Worm (Caenorhabditis elegans) whole organism, L1 larva: Measurements from ENCODE around the gene Y45F3A.4.
A peak's percentile ranks its signal among the peaks of the same experiment; 100 is the strongest.

Source experiments
- aly-2 ChIP-seq: fragments of 150-350 bp; optimal IDR thresholded peaks from 2 replicates; lab custom pipeline; 2014; ENCODE audit warnings: missing biosample characterization, missing genetic modification characterization
- blmp-1 ChIP-seq: fragments of 150-350 bp; optimal IDR thresholded peaks from 2 replicates; lab custom pipeline; 2014; ENCODE audit warnings: missing biosample characterization, missing genetic modification characterization
- ceh-88 ChIP-seq: fragments of 200-800 bp; sonication (Bioruptor generic); IDR thresholded peaks from 2 replicates; pipeline ENCODE4 v1.3.6; 2022; ENCODE audit warnings: missing genetic modification characterization, missing compliant biosample characterization
- dsc-1 ChIP-seq: sonication (generic microtip); optimal IDR thresholded peaks from 2 replicates; lab custom pipeline; 2016; ENCODE audit warnings: mild to moderate bottlenecking, missing genetic modification characterization, missing compliant biosample characterization
- efl-1 ChIP-seq, 4 experiments: fragments of 150-350 bp; optimal IDR thresholded peaks in 3 of 4; peaks in 1 of 4; 1 replicate in 1 of 4; 2 replicates in 3 of 4; lab custom pipeline; 2014; ENCODE audit warnings: missing biosample characterization in 2 of 4, missing genetic modification characterization in 2 of 4, missing genetic modification reagents in 2 of 4
- egl-13 ChIP-seq: sonication (generic microtip); optimal IDR thresholded peaks from 2 replicates; lab custom pipeline; 2016; ENCODE audit warnings: missing genotype, missing genetic modification reagents, missing genetic modification characterization, missing compliant biosample characterization
- elt-2 ChIP-seq: sonication (generic microtip); optimal IDR thresholded peaks from 2 replicates; lab custom pipeline; 2016; ENCODE audit warnings: missing genetic modification characterization, mild to moderate bottlenecking, inconsistent platforms, missing compliant biosample characterization, missing genetic modification reagents
- elt-3 ChIP-seq, 6 experiments: fragments of 150-350 bp in 1 of 6; sonication (generic microtip); optimal IDR thresholded peaks; 2 replicates each; lab custom pipeline; 2017 to 2018; ENCODE audit warnings: missing biosample characterization in 6 of 6, missing genetic modification characterization in 6 of 6, inconsistent platforms in 1 of 6
- fkh-10 ChIP-seq: sonication (generic microtip); optimal IDR thresholded peaks from 2 replicates; lab custom pipeline; 2017; ENCODE audit warnings: missing biosample characterization, missing genetic modification reagents, missing genetic modification characterization
- fkh-4 ChIP-seq: sonication (generic microtip); optimal IDR thresholded peaks from 2 replicates; lab custom pipeline; 2016; ENCODE audit warnings: missing compliant biosample characterization, missing genetic modification characterization, borderline replicate concordance
- fos-1 ChIP-seq: fragments of 150-350 bp; optimal IDR thresholded peaks from 2 replicates; lab custom pipeline; 2014; ENCODE audit warnings: missing biosample characterization, missing genetic modification characterization
- hlh-4 ChIP-seq: sonication (generic microtip); optimal IDR thresholded peaks from 2 replicates; lab custom pipeline; 2016; ENCODE audit warnings: mild to moderate bottlenecking, missing genetic modification characterization, missing compliant biosample characterization
- hpl-2 ChIP-seq: fragments of 150-350 bp; optimal IDR thresholded peaks from 2 replicates; lab custom pipeline; 2014; ENCODE audit warnings: missing biosample characterization, missing genetic modification reagents, missing genetic modification characterization
- irx-1 ChIP-seq: sonication (generic microtip); optimal IDR thresholded peaks from 2 replicates; lab custom pipeline; 2016; ENCODE audit warnings: missing genetic modification characterization, missing compliant biosample characterization
- lin-39 ChIP-seq: fragments of 150-350 bp; optimal IDR thresholded peaks from 2 replicates; lab custom pipeline; 2014; ENCODE audit warnings: missing biosample characterization, missing genetic modification reagents, missing genetic modification characterization
- lir-3 ChIP-seq: sonication (generic microtip); optimal IDR thresholded peaks from 2 replicates; lab custom pipeline; 2016; ENCODE audit warnings: mild to moderate bottlenecking, missing genetic modification characterization, moderate library complexity, missing compliant biosample characterization; ENCODE audit not compliant: poor library complexity
- mab-9 ChIP-seq: fragments of 200-800 bp; sonication (Bioruptor generic); IDR thresholded peaks from 2 replicates; pipeline ENCODE4 v1.3.6; 2022; ENCODE audit warnings: missing genetic modification reagents, missing genetic modification characterization, missing compliant biosample characterization
- mdl-1 ChIP-seq, 2 experiments: fragments of 150-350 bp; optimal IDR thresholded peaks; 2 replicates each; lab custom pipeline; 2014 to 2017; ENCODE audit warnings: missing biosample characterization in 2 of 2, missing genetic modification characterization in 2 of 2, inconsistent platforms in 1 of 2
- nhr-12 ChIP-seq: sonication (generic microtip); optimal IDR thresholded peaks from 2 replicates; lab custom pipeline; 2017; ENCODE audit warnings: missing biosample characterization, missing genetic modification characterization
- nhr-19 ChIP-seq: fragments of 200-800 bp; sonication (Bioruptor generic); conservative IDR thresholded peaks from 2 replicates; pipeline ENCODE4 v1.3.6; 2022; ENCODE audit warnings: missing genetic modification characterization, missing compliant biosample characterization
- nhr-237 ChIP-seq: fragments of 150-350 bp; optimal IDR thresholded peaks from 2 replicates; lab custom pipeline; 2014; ENCODE audit warnings: missing biosample characterization, missing genetic modification characterization
- nhr-71 ChIP-seq: sonication (generic microtip); optimal IDR thresholded peaks from 2 replicates; lab custom pipeline; 2016; ENCODE audit warnings: mild to moderate bottlenecking, missing genetic modification characterization, moderate library complexity, missing compliant biosample characterization
- nhr-76 ChIP-seq: sonication (generic microtip); optimal IDR thresholded peaks from 2 replicates; lab custom pipeline; 2017; ENCODE audit warnings: missing biosample characterization, missing genetic modification characterization
- nhr-77 ChIP-seq: fragments of 150-350 bp; optimal IDR thresholded peaks from 2 replicates; lab custom pipeline; 2014; ENCODE audit warnings: missing biosample characterization, missing genetic modification characterization
- nhr-84 ChIP-seq: sonication (generic microtip); optimal IDR thresholded peaks from 2 replicates; lab custom pipeline; 2017; ENCODE audit warnings: missing biosample characterization, missing genetic modification characterization
- nhr-85 ChIP-seq: sonication (generic microtip); peaks from one replicate; lab custom pipeline; 2016; ENCODE audit warnings: missing genetic modification characterization, inconsistent platforms, missing compliant biosample characterization
- pqm-1 ChIP-seq: sonication (generic microtip); optimal IDR thresholded peaks from 3 replicates; lab custom pipeline; 2017; ENCODE audit warnings: missing biosample characterization, missing genetic modification characterization
- snu-23 ChIP-seq: sonication (generic microtip); optimal IDR thresholded peaks from 2 replicates; lab custom pipeline; 2016; ENCODE audit warnings: missing genetic modification characterization, missing compliant biosample characterization
- sox-4 ChIP-seq: sonication (generic microtip); optimal IDR thresholded peaks from 2 replicates; lab custom pipeline; 2016; ENCODE audit warnings: missing genetic modification characterization, missing compliant biosample characterization
- unc-98 ChIP-seq: fragments of 200-800 bp; sonication (Bioruptor generic); IDR thresholded peaks from 2 replicates; pipeline ENCODE4 v1.3.6; 2022; ENCODE audit warnings: missing genetic modification characterization, missing compliant biosample characterization
- vab-15 ChIP-seq: sonication (generic microtip); optimal IDR thresholded peaks from 2 replicates; lab custom pipeline; 2017; ENCODE audit warnings: missing genotype, mild to moderate bottlenecking, missing genetic modification characterization, missing compliant biosample characterization
- xbp-1 ChIP-seq: sonication (generic microtip); optimal IDR thresholded peaks from 2 replicates; lab custom pipeline; 2016; ENCODE audit warnings: missing genetic modification characterization, missing compliant biosample characterization
- zag-1 ChIP-seq: fragments of 150-350 bp; optimal IDR thresholded peaks from 2 replicates; lab custom pipeline; 2014; ENCODE audit warnings: missing biosample characterization, missing genetic modification characterization
- zip-4 ChIP-seq: fragments of 200-800 bp; sonication (Bioruptor generic); optimal IDR thresholded peaks from 2 replicates; lab custom pipeline; 2018; ENCODE audit warnings: mild to moderate bottlenecking, missing genetic modification characterization, moderate library complexity, missing compliant biosample characterization
- ztf-4 ChIP-seq: fragments of 150-350 bp; optimal IDR thresholded peaks from 2 replicates; lab custom pipeline; 2014; ENCODE audit warnings: missing biosample characterization, missing genetic modification characterization

Gene Y45F3A.4

ce11 chrIII:10557910-10558309 lies 17.3 kb downstream of the Y45F3A.4 start, which contains the start of gene T21C12.4:
TSS of gene T21C12.4 (minus strand) at chrIII:10558010.
- TF ChIP-seq fkh-4 (tag; lab: Kevin White, UChicago) = no peak
- no peak for TF ChIP-seq pqm-1 (tag; lab: Kevin White, UChicago)
- no peak for TF ChIP-seq hpl-2 (GFP tag; lab: Kevin White, UChicago)
- TF ChIP-seq elt-3 (tag; optimal IDR thresholded peaks at IDR 0.05; lab: Kevin White, UChicago) = no peak
- TF ChIP-seq mdl-1 (tag; optimal IDR thresholded peaks at IDR 0.05; lab: Kevin White, UChicago) = no peak
- TF ChIP-seq xbp-1 (tag; lab: Kevin White, UChicago) = no peak
- TF ChIP-seq ceh-88 (GFP tag; lab: Robert Waterston, UW) = no peak
- no peak for TF ChIP-seq zip-4 (GFP tag; lab: Kevin White, UChicago)
- TF ChIP-seq efl-1 (optimal IDR thresholded peaks at IDR 0.05; lab: Kevin White, UChicago) = no peak
- TF ChIP-seq efl-1 (GFP tag; optimal IDR thresholded peaks at IDR 0.05 in 1 of 2; lab: Kevin White, UChicago) = no peak
- no peak for TF ChIP-seq blmp-1
- no peak for TF ChIP-seq zag-1 (tag; lab: Kevin White, UChicago)

- no peak for TF ChIP-seq elt-2 (tag; lab: Kevin White, UChicago)
- no peak for TF ChIP-seq nhr-19 (GFP tag; lab: Robert Waterston, UW)
- TF ChIP-seq vab-15 (tag; lab: Kevin White, UChicago) = no peak
- no peak for TF ChIP-seq hlh-4
- TF ChIP-seq irx-1 = no peak
- no peak for TF ChIP-seq lir-3 (tag; lab: Kevin White, UChicago)
- TF ChIP-seq aly-2 = no peak
- no peak for TF ChIP-seq elt-3 (tag; optimal IDR thresholded peaks at IDR 0.05; lab: Kevin White, UChicago)
- no peak for TF ChIP-seq nhr-85 (tag; lab: Kevin White, UChicago)
- no peak for TF ChIP-seq nhr-12 (tag; lab: Kevin White, UChicago)
- no peak for TF ChIP-seq nhr-84 (tag; lab: Kevin White, UChicago)
- no peak for TF ChIP-seq ztf-4 (tag; lab: Kevin White, UChicago)
- TF ChIP-seq nhr-76 (tag; lab: Kevin White, UChicago) = no peak
- no peak for TF ChIP-seq fkh-10
- no peak for TF ChIP-seq lin-39 (tag; lab: Kevin White, UChicago)
- no peak for TF ChIP-seq nhr-77 (tag; lab: Kevin White, UChicago)
- TF ChIP-seq fos-1 (tag; lab: Kevin White, UChicago) = no peak
- TF ChIP-seq, all 84 proteins: peak for 0
These were observed 22.3 kb downstream of the Y45F3A.4 start, which contains the start of gene T21C12.8 for ce11 chrIII:10552929-10553328. TSS of gene T21C12.8 (minus strand) at chrIII:10553029.

DNA sequence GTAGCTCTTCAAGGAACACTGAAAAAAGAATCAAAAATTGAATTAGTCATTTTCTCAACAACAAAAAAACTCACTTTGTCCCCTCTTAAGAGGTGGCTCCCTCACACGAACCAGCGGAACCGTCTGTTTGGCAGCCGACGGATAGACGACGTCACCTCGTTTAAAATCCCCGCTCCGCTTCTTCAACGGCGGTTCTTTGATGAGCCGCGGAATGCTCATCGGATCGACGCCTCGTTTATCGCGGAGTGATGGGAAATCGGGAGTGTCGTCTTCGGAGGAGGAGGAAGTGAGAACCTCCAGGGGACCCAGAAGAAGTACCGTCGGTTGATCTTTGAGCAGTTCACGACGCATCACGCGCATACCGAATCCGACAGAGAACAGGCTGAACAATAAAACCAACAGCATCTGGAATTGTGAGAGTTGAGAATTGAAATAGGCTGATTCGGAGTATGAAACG lies 36.4 kb downstream of the Y45F3A.4 start, which contains the start of gene nlp-68:
Gene nlp-68 (minus strand): TSS at position 407 of the 457 bp plus-strand sequence.
- TF ChIP-seq ztf-4 (tag; lab: Kevin White, UChicago) (no peak), unc-98 (GFP tag; lab: Robert Waterston, UW) (no peak), egl-13 (tag; lab: Kevin White, UChicago) (no peak), efl-1 (optimal IDR thresholded peaks at IDR 0.05; lab: Kevin White, UChicago) (no peak), efl-1 (GFP tag; optimal IDR thresholded peaks at IDR 0.05 in 1 of 2; lab: Kevin White, UChicago) (peak in 1 of 2 experiments; percentile 61), mab-9 (GFP tag; lab: Robert Waterston, UW) (no peak), dsc-1 (no peak), elt-3 (tag; optimal IDR thresholded peaks at IDR 0.05; lab: Kevin White, UChicago) (no peak)
- TF ChIP-seq, all 84 proteins: peak for 1

DNA sequence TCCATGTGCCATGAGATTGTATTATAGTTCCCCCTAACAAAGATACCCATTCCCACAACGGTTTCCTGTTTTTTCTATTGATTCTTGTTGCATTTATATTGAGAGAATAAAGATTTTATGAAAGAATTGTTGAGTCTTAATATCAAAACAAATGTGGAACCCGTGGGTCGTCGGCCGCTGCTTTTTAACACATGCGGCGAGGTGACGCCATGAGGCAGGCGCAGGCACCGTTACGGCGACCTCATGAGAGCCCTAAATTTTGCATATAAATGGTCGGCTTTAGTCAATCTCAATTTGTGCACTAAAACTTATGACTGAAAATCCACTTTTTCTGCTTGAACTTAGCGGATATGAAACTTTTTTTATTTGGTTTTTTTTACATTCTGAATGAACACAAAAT lies 37.7 kb downstream of the Y45F3A.4 start:
- TF ChIP-seq nhr-71 (tag; lab: Kevin White, UChicago) (peak; percentile 34), elt-2 (tag; lab: Kevin White, UChicago) (peak; percentile 11), nhr-85 (tag; lab: Kevin White, UChicago) (peak; percentile 36), snu-23 (peak; percentile 0), nhr-76 (tag; lab: Kevin White, UChicago) (no peak), ceh-88 (GFP tag; lab: Robert Waterston, UW) (no peak), unc-98 (GFP tag; lab: Robert Waterston, UW) (no peak)

ce11 chrIII:10537003-10537402 lies 38.2 kb downstream of the Y45F3A.4 start:
- TF ChIP-seq nhr-237 = no peak
- no peak for TF ChIP-seq nhr-12 (tag; lab: Kevin White, UChicago)
- TF ChIP-seq sox-4 (tag; lab: Kevin White, UChicago) = no peak
